Worm (Caenorhabditis elegans) whole organism, L4 larva: Measurements from ENCODE around the gene bath-7.

Experiments
- D1046.2 ChIP-seq: fragments of 200-800 bp; sonication (Bioruptor generic); IDR thresholded peaks from 2 replicates; pipeline ENCODE4 v1.3.6; 2022; ENCODE audit warnings: missing genetic modification characterization, missing compliant biosample characterization
- F26F4.8 ChIP-seq: fragments of 200-800 bp; sonication (Bioruptor generic); conservative IDR thresholded peaks from 2 replicates; pipeline ENCODE4 v1.3.6; 2022; ENCODE audit warnings: missing genetic modification characterization, missing compliant biosample characterization
- F37D6.2 ChIP-seq: sonication (generic microtip); optimal IDR thresholded peaks from 2 replicates; lab custom pipeline; 2016; ENCODE audit warnings: mild to moderate bottlenecking, missing genetic modification characterization, missing compliant biosample characterization
- ZK337.2 ChIP-seq: fragments of 200-800 bp; sonication (Bioruptor generic); IDR thresholded peaks from 2 replicates; pipeline ENCODE4 v1.3.6; 2022; ENCODE audit warnings: missing genetic modification reagents, missing genetic modification characterization, missing compliant biosample characterization
- arid-1 ChIP-seq: fragments of 200-800 bp; sonication (Bioruptor generic); conservative IDR thresholded peaks from 2 replicates; pipeline ENCODE4 v1.3.6; 2022; ENCODE audit warnings: missing genetic modification reagents, missing genetic modification characterization, missing compliant biosample characterization
- ces-1 ChIP-seq: fragments of 150-350 bp; sonication (generic microtip); optimal IDR thresholded peaks from 4 replicates; lab custom pipeline; 2014; ENCODE audit warnings: missing biosample characterization, missing genetic modification reagents, missing genetic modification characterization
- cey-2 ChIP-seq: sonication (generic microtip); optimal IDR thresholded peaks from 3 replicates; lab custom pipeline; 2017; ENCODE audit warnings: missing genetic modification characterization, mild to moderate bottlenecking, missing compliant biosample characterization, antibody characterized with exemption, borderline replicate concordance; ENCODE audit not compliant: insufficient read depth
- daf-16 ChIP-seq, 3 experiments: sonication (generic microtip); optimal IDR thresholded peaks; 2 replicates each; lab custom pipeline; 2016 to 2017; ENCODE audit warnings: missing genetic modification characterization in 3 of 3, missing genetic modification reagents in 3 of 3, mild to moderate bottlenecking in 2 of 3, missing compliant biosample characterization in 2 of 3, missing biosample characterization in 1 of 3, moderate library complexity in 1 of 3
- dmd-8 ChIP-seq: fragments of 200-800 bp; sonication (Bioruptor generic); IDR thresholded peaks from 2 replicates; pipeline ENCODE4 v1.3.6; 2022; ENCODE audit warnings: missing genetic modification characterization, missing compliant biosample characterization
- dpl-1 ChIP-seq: fragments of 150-350 bp; optimal IDR thresholded peaks from 2 replicates; lab custom pipeline; 2014; ENCODE audit warnings: missing biosample characterization, missing genetic modification reagents, missing genetic modification characterization
- duxl-1 ChIP-seq: sonication (generic microtip); optimal IDR thresholded peaks from 2 replicates; lab custom pipeline; 2016; ENCODE audit warnings: mild to moderate bottlenecking, missing genetic modification characterization, moderate library complexity, missing compliant biosample characterization; ENCODE audit not compliant: poor library complexity
- egl-27 ChIP-seq: sonication (generic microtip); optimal IDR thresholded peaks from 3 replicates; lab custom pipeline; 2017; ENCODE audit warnings: missing biosample characterization, missing genetic modification reagents, missing genetic modification characterization
- egl-43 ChIP-seq: fragments of 200-800 bp; sonication (Bioruptor generic); IDR thresholded peaks from 2 replicates; pipeline ENCODE4 v1.3.6; 2022; ENCODE audit warnings: missing genetic modification reagents, missing genetic modification characterization, missing compliant biosample characterization
- fos-1 ChIP-seq: fragments of 150-350 bp; optimal IDR thresholded peaks from 2 replicates; lab custom pipeline; 2014; ENCODE audit warnings: missing biosample characterization, missing genetic modification characterization
- hlh-30 ChIP-seq: sonication (generic microtip); optimal IDR thresholded peaks from 2 replicates; lab custom pipeline; 2017; ENCODE audit warnings: antibody characterized with exemption, mild to moderate bottlenecking, missing genetic modification characterization, missing compliant biosample characterization; ENCODE audit not compliant: insufficient read depth
- lin-1 ChIP-seq: fragments of 200-800 bp; sonication (Bioruptor generic); IDR thresholded peaks from 2 replicates; pipeline ENCODE4 v1.3.6; 2022; ENCODE audit warnings: missing genetic modification reagents, missing genetic modification characterization, missing compliant biosample characterization
- lin-13 ChIP-seq: fragments of 150-350 bp; optimal IDR thresholded peaks from 2 replicates; lab custom pipeline; 2014; ENCODE audit warnings: missing biosample characterization, missing genetic modification reagents, missing genetic modification characterization
- lin-29 ChIP-seq: fragments of 200-800 bp; sonication (Bioruptor generic); IDR thresholded peaks from 2 replicates; pipeline ENCODE4 v1.3.6; 2022; ENCODE audit warnings: missing genetic modification reagents, missing genetic modification characterization, missing compliant biosample characterization
- lin-38 ChIP-seq: fragments of 200-800 bp; sonication (Bioruptor generic); IDR thresholded peaks from 2 replicates; pipeline ENCODE4 v1.3.6; 2022; ENCODE audit warnings: missing genetic modification reagents, missing genetic modification characterization, missing compliant biosample characterization
- lin-39 ChIP-seq: fragments of 150-350 bp; optimal IDR thresholded peaks from 2 replicates; lab custom pipeline; 2014; ENCODE audit warnings: missing biosample characterization, missing genetic modification reagents, missing genetic modification characterization
- lir-3 ChIP-seq: sonication (generic microtip); optimal IDR thresholded peaks from 2 replicates; lab custom pipeline; 2016; ENCODE audit warnings: mild to moderate bottlenecking, missing genetic modification characterization, missing compliant biosample characterization
- lsy-2 ChIP-seq, 2 experiments: fragments of 150-350 bp in 1 of 2; sonication (generic microtip) in 1 of 2; optimal IDR thresholded peaks; 2 replicates each; lab custom pipeline; 2014 to 2017; ENCODE audit warnings: missing biosample characterization in 2 of 2, missing genetic modification characterization in 2 of 2
- madf-5 ChIP-seq, 2 experiments: fragments of 200-800 bp; sonication (Bioruptor generic); IDR thresholded peaks; 2 replicates each; pipeline ENCODE4 v1.3.6; 2022; ENCODE audit warnings: missing compliant biosample characterization in 2 of 2, missing genetic modification characterization in 2 of 2
- mdl-1 ChIP-seq, 2 experiments: fragments of 150-350 bp in 1 of 2; sonication (generic microtip) in 1 of 2; optimal IDR thresholded peaks; 2 replicates each; lab custom pipeline; 2014 to 2017; ENCODE audit warnings: missing biosample characterization in 2 of 2, missing genetic modification characterization in 2 of 2
- mdt-29 ChIP-seq: fragments of 200-800 bp; sonication (Bioruptor generic); IDR thresholded peaks from 2 replicates; pipeline ENCODE4 v1.3.6; 2022; ENCODE audit warnings: missing genetic modification reagents, missing genetic modification characterization, missing compliant biosample characterization
- mxl-2 ChIP-seq: fragments of 200-800 bp; sonication (Bioruptor generic); conservative IDR thresholded peaks from 2 replicates; pipeline ENCODE4 v1.3.6; 2022; ENCODE audit warnings: missing genetic modification reagents, missing genetic modification characterization, missing compliant biosample characterization
- nhr-48 ChIP-seq: sonication (generic microtip); optimal IDR thresholded peaks from 2 replicates; lab custom pipeline; 2016; ENCODE audit warnings: mild to moderate bottlenecking, missing genetic modification characterization, missing compliant biosample characterization
- nhr-6 ChIP-seq: fragments of 150-350 bp; optimal IDR thresholded peaks from 2 replicates; lab custom pipeline; 2014; ENCODE audit warnings: missing biosample characterization, missing genetic modification characterization
- nhr-77 ChIP-seq: fragments of 150-350 bp; optimal IDR thresholded peaks from 2 replicates; lab custom pipeline; 2014; ENCODE audit warnings: missing biosample characterization, missing genetic modification characterization
- pha-4 ChIP-seq, 2 experiments: fragments of 150-350 bp in 1 of 2; fragments of 200-800 bp in 1 of 2; sonication (Bioruptor generic) in 1 of 2; IDR thresholded peaks in 1 of 2; optimal IDR thresholded peaks in 1 of 2; 2 replicates each; pipeline versions ENCODE4 v1.3.6 to Lab custom; 2014 to 2022; ENCODE audit warnings: missing genetic modification characterization in 2 of 2, missing genetic modification reagents in 2 of 2, missing biosample characterization in 1 of 2, missing compliant biosample characterization in 1 of 2
- php-3 ChIP-seq: fragments of 200-800 bp; sonication (Bioruptor generic); IDR thresholded peaks from 2 replicates; pipeline ENCODE4 v1.3.6; 2022; ENCODE audit warnings: missing genetic modification reagents, missing genetic modification characterization, missing compliant biosample characterization
- pqm-1 ChIP-seq: sonication (generic microtip); optimal IDR thresholded peaks from 2 replicates; lab custom pipeline; 2017; ENCODE audit warnings: missing biosample characterization, missing genetic modification characterization
- snpc-1.2 ChIP-seq: fragments of 200-800 bp; sonication (Bioruptor generic); IDR thresholded peaks from 2 replicates; pipeline ENCODE4 v1.3.6; 2022; ENCODE audit warnings: missing genetic modification reagents, missing genetic modification characterization, missing compliant biosample characterization
- tra-1 ChIP-seq: fragments of 200-800 bp; sonication (Bioruptor generic); IDR thresholded peaks from 2 replicates; pipeline ENCODE4 v1.3.6; 2022; ENCODE audit warnings: missing genetic modification reagents, missing genetic modification characterization, missing compliant biosample characterization
- unc-39 ChIP-seq: sonication (generic microtip); optimal IDR thresholded peaks from 2 replicates; lab custom pipeline; 2017; ENCODE audit warnings: missing biosample characterization, missing genetic modification characterization
- unc-62 ChIP-seq, 3 experiments: fragments of 150-350 bp in 1 of 3; sonication (generic microtip); optimal IDR thresholded peaks in 2 of 3; peaks in 1 of 3; 1 replicate in 1 of 3; 2 replicates in 2 of 3; lab custom pipeline; 2014 to 2017; ENCODE audit warnings: missing biosample characterization in 3 of 3, missing genetic modification characterization in 3 of 3, missing genetic modification reagents in 3 of 3, missing genotype in 1 of 3
- vab-7 ChIP-seq: fragments of 200-800 bp; sonication (Bioruptor generic); IDR thresholded peaks from 2 replicates; pipeline ENCODE4 v1.3.6; 2022; ENCODE audit warnings: missing genetic modification reagents, missing genetic modification characterization, missing compliant biosample characterization
- zip-2 ChIP-seq: fragments of 150-350 bp; optimal IDR thresholded peaks from 2 replicates; lab custom pipeline; 2014; ENCODE audit warnings: missing biosample characterization, missing genetic modification characterization

The bath-7 gene

DNA sequence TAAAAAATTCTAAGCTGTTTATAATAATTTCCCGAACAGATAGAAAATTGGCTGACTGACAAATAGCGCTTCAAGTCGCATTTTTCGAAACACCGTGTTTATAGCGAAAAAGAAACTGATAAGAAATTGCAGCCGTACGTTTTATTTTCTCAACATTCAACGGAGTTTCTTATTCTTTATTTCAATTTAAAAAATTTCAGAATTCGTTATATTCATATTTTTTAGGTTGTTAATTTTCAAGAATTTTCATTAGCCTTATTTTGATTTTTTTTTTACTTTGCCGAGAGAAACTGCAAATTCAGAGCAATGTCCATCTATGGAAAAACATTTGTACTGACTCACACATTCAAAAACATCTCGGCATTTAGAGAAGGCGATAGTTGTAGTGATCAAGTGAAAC is 23.0 kb downstream of the bath-7 start, which contains the start of gene C46F9.6:
Gene C46F9.6, plus strand, starts transcription at position 301 of the 400 bp plus-strand sequence.
- TF ChIP-seq daf-16 (GFP tag; optimal IDR thresholded peaks at IDR 0.05; lab: Kevin White, UChicago), result no peak
- TF ChIP-seq daf-16 (tag; optimal IDR thresholded peaks at IDR 0.05; lab: Kevin White, UChicago), result peak; percentile 60
- peak; percentile 8 for TF ChIP-seq pqm-1
- peak in 1 of 2 experiments; percentile 30 for TF ChIP-seq unc-62 (GFP tag; optimal IDR thresholded peaks at IDR 0.05 in 1 of 2; lab: Kevin White, UChicago)
- no peak for TF ChIP-seq unc-62 (tag; optimal IDR thresholded peaks at IDR 0.05; lab: Kevin White, UChicago)
- no peak for TF ChIP-seq mxl-2 (GFP tag; lab: Robert Waterston, UW)
- no peak for TF ChIP-seq pha-4 (GFP tag; IDR thresholded peaks at IDR 0.05; lab: Robert Waterston, UW)
- TF ChIP-seq pha-4 (tag; optimal IDR thresholded peaks at IDR 0.05; lab: Kevin White, UChicago), result no peak
- TF ChIP-seq, all 104 proteins: peak for 3

- TF ChIP-seq daf-16 (GFP tag; optimal IDR thresholded peaks at IDR 0.05; lab: Kevin White, UChicago) (no peak), daf-16 (tag; optimal IDR thresholded peaks at IDR 0.05; lab: Kevin White, UChicago) (no peak), lin-38 (GFP tag; lab: Robert Waterston, UW) (no peak), lin-1 (GFP tag; lab: Robert Waterston, UW) (no peak), tra-1 (no peak), lin-39 (tag; lab: Kevin White, UChicago) (no peak)
These were observed 25.2 kb downstream of the bath-7 start, which contains the start of gene math-25 for ce11 chrII:1895762-1896161. TSS of gene math-25 (plus strand) at chrII:1896062.

DNA sequence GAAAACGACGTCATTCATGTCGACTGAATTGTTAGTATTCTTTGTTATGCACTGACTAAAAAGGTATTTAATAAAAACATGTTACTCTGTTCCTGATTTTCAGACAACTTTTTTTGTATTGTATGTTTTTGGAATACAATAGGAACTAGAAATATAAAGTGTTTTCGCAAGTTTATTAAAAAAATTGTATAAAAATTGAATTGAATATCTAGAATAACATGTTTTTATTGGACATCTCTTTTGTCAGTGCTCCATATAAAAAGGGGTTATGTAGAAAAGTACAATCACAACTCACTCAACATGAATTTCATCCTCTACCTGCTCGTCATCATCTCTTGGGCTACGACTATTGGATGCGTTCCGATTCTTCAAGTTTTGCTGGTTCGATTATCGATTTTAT is 25.6 kb downstream of the bath-7 start, which contains the start of gene C46F9.5:
Gene C46F9.5, plus strand, starts transcription at position 301 of the 400 bp plus-strand sequence.
- no peak for TF ChIP-seq fos-1
- TF ChIP-seq cey-2 (tag; lab: Kevin White, UChicago), result no peak
- no peak for TF ChIP-seq ces-1 (GFP tag; lab: Kevin White, UChicago)
- no peak for TF ChIP-seq dpl-1 (GFP tag; lab: Kevin White, UChicago)
- no peak for TF ChIP-seq lin-13 (GFP tag; lab: Kevin White, UChicago)

DNA sequence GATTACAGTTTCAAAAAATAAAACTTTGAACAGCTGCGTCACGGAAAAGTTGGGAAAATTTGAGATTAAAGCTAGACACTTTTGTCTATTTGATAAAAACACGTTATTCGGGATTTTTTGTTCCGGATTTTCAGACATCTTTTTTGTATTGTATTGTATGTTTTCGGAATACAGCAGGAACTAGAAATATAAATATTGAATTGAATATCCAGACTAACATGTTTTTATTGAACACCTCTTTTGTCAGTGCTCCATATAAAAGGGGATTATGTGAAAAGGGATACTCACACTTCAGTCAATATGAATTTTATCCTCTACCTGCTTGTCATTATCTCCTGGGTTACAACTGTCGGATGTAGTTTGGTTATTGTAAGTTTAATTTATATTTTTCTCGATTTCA is 27.0 kb downstream of the bath-7 start, which contains the start of gene C16C4.1:
Gene C16C4.1, plus strand, starts transcription at position 301 of the 400 bp plus-strand sequence.
- TF ChIP-seq nhr-6 (tag; lab: Kevin White, UChicago) (no peak), F26F4.8 (GFP tag; lab: Robert Waterston, UW) (no peak), nhr-48 (no peak), dmd-8 (no peak), F37D6.2 (tag; lab: Kevin White, UChicago) (no peak), mdl-1 (tag; optimal IDR thresholded peaks at IDR 0.05; lab: Kevin White, UChicago) (no peak), unc-39 (tag; lab: Kevin White, UChicago) (no peak), duxl-1 (no peak), lin-29 (no peak), php-3 (GFP tag; lab: Robert Waterston, UW) (no peak)

ce11 chrII:1890682-1891081 is 30.2 kb downstream of the bath-7 start, which contains the start of gene math-9:
TSS of gene math-9 (minus strand) at chrII:1890782.
- TF ChIP-seq hlh-30 (tag; lab: Kevin White, UChicago) (no peak), ZK337.2 (GFP tag; lab: Robert Waterston, UW) (no peak), nhr-77 (tag; lab: Kevin White, UChicago) (no peak), lir-3 (no peak), mdt-29 (no peak), lsy-2 (tag; optimal IDR thresholded peaks at IDR 0.05; lab: Kevin White, UChicago) (no peak), snpc-1.2 (GFP tag; lab: Robert Waterston, UW) (no peak), lin-38 (GFP tag; lab: Robert Waterston, UW) (no peak), egl-27 (tag; lab: Kevin White, UChicago) (no peak), egl-43 (GFP tag; lab: Robert Waterston, UW) (no peak), lin-13 (GFP tag; lab: Kevin White, UChicago) (no peak), zip-2 (tag; lab: Kevin White, UChicago) (no peak), arid-1 (GFP tag; lab: Robert Waterston, UW) (no peak), madf-5 (GFP tag; IDR thresholded peaks at IDR 0.05; lab: Robert Waterston, UW) (no peak), D1046.2 (GFP tag; lab: Robert Waterston, UW) (no peak), vab-7 (GFP tag; lab: Robert Waterston, UW) (no peak)
- TF ChIP-seq, all 104 proteins: peak for 0
